Fruit fly (Drosophila melanogaster): ENCODE results near the gene dos.

Gene dos

dm6 chr3L:2614222-2614621 is 25.0 kb downstream of the dos start:
- TF ChIP-seq D19B (GFP tag; optimal IDR thresholded peaks at IDR 0.05) (peak; percentile 15), Drgx (GFP tag; IDR thresholded peaks at IDR 0.05) (peak; percentile 27; the same call in 1 of the 2 replicates), br (optimal IDR thresholded peaks at IDR 0.05) (no peak), row (GFP tag; IDR thresholded peaks at IDR 0.05) (peak; percentile 39; the same call in 1 of the 3 replicates)

dm6 chr3L:2629964-2630363 is 40.8 kb downstream of the dos start, which contains the start of gene Pxn:
TSS of gene Pxn (minus strand) at chr3L:2630064.
- TF ChIP-seq kah (GFP tag; optimal IDR thresholded peaks at IDR 0.05), result no peak
- no peak for TF ChIP-seq B-H2 (GFP tag; optimal IDR thresholded peaks at IDR 0.05)
- TF ChIP-seq ap (GFP tag; IDR thresholded peaks at IDR 0.05), result no peak
- no peak for TF ChIP-seq CG6813 (GFP tag; optimal IDR thresholded peaks at IDR 0.05)
- peak; percentile 7 for TF ChIP-seq CG15479 (GFP tag; optimal IDR thresholded peaks at IDR 0.05)
- 0 out of 3 replicates have a peak, but pooled peaks have one; percentile 22 for TF ChIP-seq mld (GFP tag; IDR thresholded peaks at IDR 0.05; ENCODE audit: partially characterized antibody)
- 0 out of 2 replicates have a peak, but pooled peaks have one; percentile 6 for TF ChIP-seq sob (GFP tag; IDR thresholded peaks at IDR 0.05)
- 0 out of 2 replicates have a peak, but pooled peaks have one; percentile 22 for TF ChIP-seq ro (GFP tag; IDR thresholded peaks at IDR 0.05)

- TF ChIP-seq rib (GFP tag; IDR thresholded peaks at IDR 0.05) (no peak), wek (GFP tag; optimal IDR thresholded peaks at IDR 0.05) (no peak), Oli (tag; optimal IDR thresholded peaks at IDR 0.05) (peak; percentile 43), CG7357 (GFP tag; IDR thresholded peaks at IDR 0.05) (no peak), CG13775 (GFP tag; optimal IDR thresholded peaks at IDR 0.05) (peak; percentile 53), CG3163 (GFP tag; optimal IDR thresholded peaks at IDR 0.05) (peak; percentile 47), pan (optimal IDR thresholded peaks at IDR 0.05) (no peak), pan (GFP tag; optimal IDR thresholded peaks at IDR 0.05 in 1 of 2, IDR thresholded peaks at IDR 0.05 in 1 of 2) (peak in 1 of 2 experiments; percentile 21), nau (GFP tag; optimal IDR thresholded peaks at IDR 0.05) (peak; percentile 37), Nf-YC (tag; optimal IDR thresholded peaks at IDR 0.05) (no peak), crol (GFP tag; IDR thresholded peaks at IDR 0.05) (no peak), HHEX (GFP tag; optimal IDR thresholded peaks at IDR 0.05) (peak; percentile 48), Aef1 (GFP tag; IDR thresholded peaks at IDR 0.05) (no peak), CG8765 (GFP tag; IDR thresholded peaks at IDR 0.05) (no peak), CG17186 (GFP tag; optimal IDR thresholded peaks at IDR 0.05) (peak; percentile 65), CG30020 (tag; optimal IDR thresholded peaks at IDR 0.05) (peak; percentile 39), CG17612 (GFP tag; IDR thresholded peaks at IDR 0.05) (no peak), CG10979 (tag; optimal IDR thresholded peaks at IDR 0.05) (peak; percentile 9), CG3847 (GFP tag; IDR thresholded peaks at IDR 0.05) (peak; percentile 71), CG11085 (GFP tag; IDR thresholded peaks at IDR 0.05) (no peak), CG6765 (GFP tag; optimal IDR thresholded peaks at IDR 0.05) (no peak), Fer2 (tag; optimal IDR thresholded peaks at IDR 0.05) (no peak), mam (GFP tag; optimal IDR thresholded peaks at IDR 0.05) (peak; percentile 34), odd (GFP tag; optimal IDR thresholded peaks at IDR 0.05) (no peak), CG5953 (GFP tag; IDR thresholded peaks at IDR 0.05) (no peak), Bgb (GFP tag; IDR thresholded peaks at IDR 0.05; ENCODE audit: partially characterized antibody) (peak; percentile 69), Mad (GFP tag; optimal IDR thresholded peaks at IDR 0.05) (peak; percentile 54), hkb (optimal IDR thresholded peaks at IDR 0.05) (no peak), hkb (GFP tag; IDR thresholded peaks at IDR 0.05) (no peak), CG18619 (GFP tag; optimal IDR thresholded peaks at IDR 0.05) (peak; percentile 25), CG11723 (GFP tag; optimal IDR thresholded peaks at IDR 0.05) (peak; percentile 42), vvl (GFP tag; IDR thresholded peaks at IDR 0.05) (peak; percentile 68; the same call in 1 of the 2 replicates), crc (GFP tag; optimal IDR thresholded peaks at IDR 0.05) (peak; percentile 14), kah (GFP tag; optimal IDR thresholded peaks at IDR 0.05) (no peak), bbx (GFP tag; IDR thresholded peaks at IDR 0.05; ENCODE audit: partially characterized antibody) (peak; percentile 73), emc (GFP tag; optimal IDR thresholded peaks at IDR 0.05) (no peak), Stat92E (GFP tag; optimal IDR thresholded peaks at IDR 0.05) (peak in 1 of 3 experiments; percentile 27), CG30403 (GFP tag; optimal IDR thresholded peaks at IDR 0.05) (peak; percentile 57)
Measured at dm6 chr3L:2631406-2631805, 42.2 kb downstream of the dos start, which contains the start of the genes CG42245 and MEP-1. TSS of gene CG42245 (plus strand) at chr3L:2631715. TSS of gene MEP-1 (plus strand) at chr3L:2631715.
